Worm (Caenorhabditis elegans): ENCODE measurements around the gene K10C2.8.

K10C2.8 gene

DNA sequence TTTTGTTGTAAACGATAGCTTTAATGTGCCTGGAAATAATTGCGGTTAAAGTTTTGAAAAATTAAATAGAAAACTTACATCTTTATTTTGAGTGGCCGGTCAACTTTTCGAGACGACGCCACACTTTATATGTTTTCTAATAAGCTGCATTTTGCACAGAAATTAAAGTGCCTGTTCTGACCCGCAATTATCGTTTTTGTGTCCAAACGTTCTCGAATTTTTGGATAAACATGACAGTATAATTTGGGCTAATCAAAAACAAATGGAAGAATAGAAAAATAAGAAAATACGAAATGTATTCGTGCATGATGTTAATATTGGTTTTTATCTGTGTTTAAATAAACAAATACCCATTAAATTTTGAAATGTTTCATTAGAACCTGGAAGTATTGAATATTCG, 16.8 kb downstream of the K10C2.8 start, which contains the start of gene K10C2.12:
TSS of gene K10C2.12 (minus strand) at position 101 of the 400 bp plus-strand sequence.
- TF ChIP-seq lin-14 (GFP tag; optimal IDR thresholded peaks at IDR 0.05) (no peak), mdl-1 (tag; optimal IDR thresholded peaks at IDR 0.05) (no peak), mep-1 (tag; optimal IDR thresholded peaks at IDR 0.05) (no peak), zag-1 (tag; optimal IDR thresholded peaks at IDR 0.05) (no peak), aha-1 (tag; optimal IDR thresholded peaks at IDR 0.05) (no peak), hpl-2 (GFP tag; optimal IDR thresholded peaks at IDR 0.05) (no peak), elt-2 (tag; optimal IDR thresholded peaks at IDR 0.05) (no peak), alr-1 (tag; optimal IDR thresholded peaks at IDR 0.05; ENCODE audit: borderline replicate concordance) (no peak), fkh-4 (tag; optimal IDR thresholded peaks at IDR 0.05; ENCODE audit: borderline replicate concordance) (no peak), elt-3 (tag; optimal IDR thresholded peaks at IDR 0.05) (no peak), nhr-12 (tag; optimal IDR thresholded peaks at IDR 0.05) (no peak), unc-62 (GFP tag; optimal IDR thresholded peaks at IDR 0.05) (no peak), sox-4 (tag; optimal IDR thresholded peaks at IDR 0.05) (no peak)

DNA sequence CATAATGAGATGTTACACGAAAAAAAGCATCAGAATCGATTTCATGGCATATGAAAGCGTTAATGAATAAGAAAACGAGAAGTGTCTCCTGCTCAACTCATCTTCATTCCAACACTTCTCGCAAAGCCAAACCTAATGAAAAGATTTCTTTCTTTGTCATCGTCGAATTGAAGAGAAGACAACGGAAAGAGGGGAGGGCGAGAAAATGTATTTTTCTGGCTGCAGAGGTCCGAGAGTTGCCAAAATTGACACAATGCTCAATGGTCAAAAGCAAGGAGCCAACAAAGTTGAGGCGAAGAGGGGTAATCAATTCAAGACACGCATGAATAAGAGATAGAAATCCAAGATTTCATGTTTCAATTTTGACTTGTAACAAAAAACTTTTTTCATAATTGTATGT, 18.3 kb downstream of the K10C2.8 start:
- TF ChIP-seq nhr-20 (tag; optimal IDR thresholded peaks at IDR 0.05) (no peak), lin-14 (GFP tag; optimal IDR thresholded peaks at IDR 0.05) (peak; percentile 48), aha-1 (tag; optimal IDR thresholded peaks at IDR 0.05) (no peak), dsc-1 (tag; optimal IDR thresholded peaks at IDR 0.05) (peak; percentile 35), fkh-10 (GFP tag; optimal IDR thresholded peaks at IDR 0.05) (peak; percentile 64), swsn-7 (tag; optimal IDR thresholded peaks at IDR 0.05) (no peak), egl-27 (tag; optimal IDR thresholded peaks at IDR 0.05) (no peak), nhr-77 (tag; optimal IDR thresholded peaks at IDR 0.05) (no peak), isw-1 (GFP tag; IDR thresholded peaks at IDR 0.05) (no peak)

- TF ChIP-seq elt-3 (tag; optimal IDR thresholded peaks at IDR 0.05), result peak in 2 of 6 experiments; percentile 20 to 37
- peak; percentile 65 for TF ChIP-seq lin-14 (GFP tag; optimal IDR thresholded peaks at IDR 0.05)
- peak in 1 of 2 experiments; percentile 10 for TF ChIP-seq lsy-2 (tag; optimal IDR thresholded peaks at IDR 0.05)
- TF ChIP-seq snu-23 (GFP tag; optimal IDR thresholded peaks at IDR 0.05), result peak; percentile 37
- TF ChIP-seq ceh-88 (GFP tag; IDR thresholded peaks at IDR 0.05), result no peak
- peak; percentile 83 for TF ChIP-seq nhr-85 (tag)
- TF ChIP-seq blmp-1 (tag; optimal IDR thresholded peaks at IDR 0.05), result peak; percentile 74
- TF ChIP-seq mep-1 (tag; optimal IDR thresholded peaks at IDR 0.05), result peak; percentile 40
- no peak for TF ChIP-seq fkh-4 (tag; optimal IDR thresholded peaks at IDR 0.05; ENCODE audit: borderline replicate concordance)
Measured at ce11 chrX:6416357-6417087, 20.9 kb downstream of the K10C2.8 start, which contains the start of gene T22E5.6. Gene T22E5.6 (minus strand): TSS chrX:6416407.

DNA sequence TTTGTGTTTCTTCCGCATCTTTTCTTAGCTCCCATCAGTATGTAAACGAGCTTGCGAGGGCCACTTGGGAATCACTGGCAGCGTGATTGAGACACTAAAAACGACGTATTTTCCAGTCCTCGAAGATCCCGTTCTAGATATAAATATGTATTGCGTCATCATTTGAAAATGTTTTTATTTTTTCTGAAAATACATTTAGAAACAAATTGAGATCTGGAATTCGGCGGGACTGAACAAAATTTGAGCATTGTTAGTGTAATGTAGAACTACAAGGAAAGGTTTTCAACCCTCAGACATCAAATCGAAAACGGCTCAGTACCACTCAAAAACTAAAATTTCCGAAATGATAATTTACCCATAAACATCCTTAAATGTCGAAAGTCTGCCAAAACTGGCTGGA, 23.9 kb downstream of the K10C2.8 start:
- TF ChIP-seq unc-86 (tag; optimal IDR thresholded peaks at IDR 0.05) (no peak), efl-1 (optimal IDR thresholded peaks at IDR 0.05) (no peak), efl-1 (GFP tag; optimal IDR thresholded peaks at IDR 0.05 in 1 of 2) (peak in 1 of 2 experiments; percentile 1), aha-1 (tag; optimal IDR thresholded peaks at IDR 0.05) (no peak), unc-130 (tag; optimal IDR thresholded peaks at IDR 0.05) (no peak), lin-14 (GFP tag; optimal IDR thresholded peaks at IDR 0.05) (peak; percentile 34)

ce11 chrX:6412575-6412974, 24.9 kb downstream of the K10C2.8 start, which contains the start of gene T22E5.1:
Gene T22E5.1 (plus strand): TSS chrX:6412875.
- TF ChIP-seq hlh-4 (tag; optimal IDR thresholded peaks at IDR 0.05), result no peak
- TF ChIP-seq nhr-11 (tag; optimal IDR thresholded peaks at IDR 0.05), result no peak
- no peak for TF ChIP-seq C34B4.2 (tag; optimal IDR thresholded peaks at IDR 0.05)
- TF ChIP-seq sox-4 (tag; optimal IDR thresholded peaks at IDR 0.05), result no peak
- no peak for TF ChIP-seq zag-1 (tag; optimal IDR thresholded peaks at IDR 0.05)
- no peak for TF ChIP-seq nhr-90 (tag; optimal IDR thresholded peaks at IDR 0.05; ENCODE audit: poor library complexity)
- no peak for TF ChIP-seq dpl-1 (GFP tag; optimal IDR thresholded peaks at IDR 0.05)
- TF ChIP-seq egl-13 (tag; optimal IDR thresholded peaks at IDR 0.05), result no peak
- TF ChIP-seq hlh-17 (GFP tag; optimal IDR thresholded peaks at IDR 0.05; ENCODE audit: borderline replicate concordance), result no peak
- TF ChIP-seq vab-15 (tag; optimal IDR thresholded peaks at IDR 0.05), result no peak
- TF ChIP-seq isw-1 (GFP tag; IDR thresholded peaks at IDR 0.05), result no peak
- no peak for TF ChIP-seq pax-3 (tag; optimal IDR thresholded peaks at IDR 0.05)
- no peak for TF ChIP-seq dsc-1 (tag; optimal IDR thresholded peaks at IDR 0.05)
- TF ChIP-seq ceh-88 (GFP tag; IDR thresholded peaks at IDR 0.05), result no peak
- no peak for TF ChIP-seq unc-30 (tag; optimal IDR thresholded peaks at IDR 0.05)
- TF ChIP-seq lin-35 (GFP tag; optimal IDR thresholded peaks at IDR 0.05), result no peak
